Worm (Caenorhabditis elegans) whole organism, L4 larva: Measurements from ENCODE around the gene twk-3.
A peak's percentile ranks its signal among the peaks of the same experiment; 100 is the strongest.

Experiments
- D1046.2 ChIP-seq: fragments of 200-800 bp; sonication (Bioruptor generic); IDR thresholded peaks from 2 replicates; pipeline ENCODE4 v1.3.6; 2022; ENCODE audit warnings: missing genetic modification characterization, missing compliant biosample characterization
- F37D6.2 ChIP-seq: sonication (generic microtip); optimal IDR thresholded peaks from 2 replicates; lab custom pipeline; 2016; ENCODE audit warnings: mild to moderate bottlenecking, missing genetic modification characterization, missing compliant biosample characterization
- ZK546.5 ChIP-seq, 2 experiments: sonication (generic microtip); optimal IDR thresholded peaks; 2 replicates each; lab custom pipeline; 2017; ENCODE audit warnings: missing biosample characterization in 2 of 2, missing genetic modification characterization in 2 of 2
- aly-2 ChIP-seq: sonication (generic microtip); optimal IDR thresholded peaks from 2 replicates; lab custom pipeline; 2018; ENCODE audit warnings: missing biosample characterization, missing genetic modification characterization
- ama-1 ChIP-seq: fragments of 150-350 bp; optimal IDR thresholded peaks from 2 replicates; lab custom pipeline; 2014; ENCODE audit warnings: inconsistent platforms, mixed read lengths
- arid-1 ChIP-seq: fragments of 200-800 bp; sonication (Bioruptor generic); conservative IDR thresholded peaks from 2 replicates; pipeline ENCODE4 v1.3.6; 2022; ENCODE audit warnings: missing genetic modification reagents, missing genetic modification characterization, missing compliant biosample characterization
- ceh-44 ChIP-seq: fragments of 200-800 bp; sonication (Bioruptor generic); IDR thresholded peaks from 2 replicates; pipeline ENCODE4 v1.3.6; 2022; ENCODE audit warnings: missing genetic modification reagents, missing genetic modification characterization, missing compliant biosample characterization
- ceh-82 ChIP-seq: sonication (generic microtip); optimal IDR thresholded peaks from 2 replicates; lab custom pipeline; 2017; ENCODE audit warnings: missing biosample characterization, missing genetic modification characterization
- ces-1 ChIP-seq: fragments of 150-350 bp; sonication (generic microtip); optimal IDR thresholded peaks from 4 replicates; lab custom pipeline; 2014; ENCODE audit warnings: missing biosample characterization, missing genetic modification reagents, missing genetic modification characterization
- cey-2 ChIP-seq: sonication (generic microtip); optimal IDR thresholded peaks from 3 replicates; lab custom pipeline; 2017; ENCODE audit warnings: missing genetic modification characterization, mild to moderate bottlenecking, missing compliant biosample characterization, antibody characterized with exemption, borderline replicate concordance; ENCODE audit not compliant: insufficient read depth
- daf-12 ChIP-seq: fragments of 150-350 bp; optimal IDR thresholded peaks from 2 replicates; lab custom pipeline; 2014; ENCODE audit warnings: missing biosample characterization, missing genetic modification reagents, missing genetic modification characterization
- daf-8 ChIP-seq: fragments of 200-800 bp; sonication (Bioruptor generic); IDR thresholded peaks from 2 replicates; pipeline ENCODE4 v1.3.6; 2022; ENCODE audit warnings: missing genetic modification characterization, missing compliant biosample characterization
- dmd-6 ChIP-seq: fragments of 200-800 bp; sonication (Bioruptor generic); IDR thresholded peaks from 2 replicates; pipeline ENCODE4 v1.3.6; 2022; ENCODE audit warnings: missing genetic modification reagents, missing genetic modification characterization, missing compliant biosample characterization
- dmd-8 ChIP-seq: fragments of 200-800 bp; sonication (Bioruptor generic); IDR thresholded peaks from 2 replicates; pipeline ENCODE4 v1.3.6; 2022; ENCODE audit warnings: missing genetic modification characterization, missing compliant biosample characterization
- duxl-1 ChIP-seq: sonication (generic microtip); optimal IDR thresholded peaks from 2 replicates; lab custom pipeline; 2016; ENCODE audit warnings: mild to moderate bottlenecking, missing genetic modification characterization, moderate library complexity, missing compliant biosample characterization; ENCODE audit not compliant: poor library complexity
- dve-1 ChIP-seq: sonication (generic microtip); optimal IDR thresholded peaks from 2 replicates; lab custom pipeline; 2017; ENCODE audit warnings: antibody characterized with exemption, mild to moderate bottlenecking, missing genetic modification characterization, missing compliant biosample characterization; ENCODE audit not compliant: insufficient read depth
- gei-8 ChIP-seq: fragments of 200-800 bp; sonication (Bioruptor generic); optimal IDR thresholded peaks from 2 replicates; lab custom pipeline; 2018; ENCODE audit warnings: mild to moderate bottlenecking, missing genetic modification characterization, missing compliant biosample characterization
- lir-3 ChIP-seq: sonication (generic microtip); optimal IDR thresholded peaks from 2 replicates; lab custom pipeline; 2016; ENCODE audit warnings: mild to moderate bottlenecking, missing genetic modification characterization, missing compliant biosample characterization
- mes-2 ChIP-seq: sonication (generic microtip); optimal IDR thresholded peaks from 2 replicates; lab custom pipeline; 2016; ENCODE audit warnings: missing genotype, mild to moderate bottlenecking, missing genetic modification characterization, missing compliant biosample characterization; ENCODE audit not compliant: poor library complexity, severe bottlenecking
- mxl-2 ChIP-seq: fragments of 200-800 bp; sonication (Bioruptor generic); conservative IDR thresholded peaks from 2 replicates; pipeline ENCODE4 v1.3.6; 2022; ENCODE audit warnings: missing genetic modification reagents, missing genetic modification characterization, missing compliant biosample characterization
- nhr-102 ChIP-seq: sonication (generic microtip); optimal IDR thresholded peaks from 2 replicates; lab custom pipeline; 2016; ENCODE audit warnings: mild to moderate bottlenecking, missing genetic modification characterization, moderate library complexity, missing compliant biosample characterization
- nhr-111 ChIP-seq: fragments of 200-800 bp; sonication (Bioruptor generic); optimal IDR thresholded peaks from 2 replicates; lab custom pipeline; 2018; ENCODE audit warnings: mild to moderate bottlenecking, missing genetic modification characterization, missing compliant biosample characterization
- nhr-25 ChIP-seq: sonication (generic microtip); optimal IDR thresholded peaks from 2 replicates; lab custom pipeline; 2017; ENCODE audit warnings: missing genetic modification characterization, mild to moderate bottlenecking, missing compliant biosample characterization, antibody characterized with exemption, moderate library complexity, borderline replicate concordance; ENCODE audit not compliant: insufficient read depth
- nhr-42 ChIP-seq: fragments of 200-800 bp; sonication (Bioruptor generic); IDR thresholded peaks from 2 replicates; pipeline ENCODE4 v1.3.6; 2022; ENCODE audit warnings: missing genetic modification characterization, missing compliant biosample characterization
- nhr-48 ChIP-seq: sonication (generic microtip); optimal IDR thresholded peaks from 2 replicates; lab custom pipeline; 2016; ENCODE audit warnings: mild to moderate bottlenecking, missing genetic modification characterization, missing compliant biosample characterization
- pha-4 ChIP-seq, 2 experiments: fragments of 150-350 bp in 1 of 2; fragments of 200-800 bp in 1 of 2; sonication (Bioruptor generic) in 1 of 2; IDR thresholded peaks in 1 of 2; optimal IDR thresholded peaks in 1 of 2; 2 replicates each; pipeline versions ENCODE4 v1.3.6 to Lab custom; 2014 to 2022; ENCODE audit warnings: missing genetic modification characterization in 2 of 2, missing genetic modification reagents in 2 of 2, missing biosample characterization in 1 of 2, missing compliant biosample characterization in 1 of 2
- set-16 ChIP-seq: fragments of 200-800 bp; sonication (Bioruptor generic); IDR thresholded peaks from 2 replicates; pipeline ENCODE4 v1.3.6; 2022; ENCODE audit warnings: missing genetic modification reagents, missing genetic modification characterization, missing compliant biosample characterization
- snpc-4 ChIP-seq: fragments of 150-350 bp; optimal IDR thresholded peaks from 2 replicates; lab custom pipeline; 2014; ENCODE audit warnings: missing biosample characterization, missing genetic modification characterization
- spr-3 ChIP-seq: fragments of 200-800 bp; sonication (Bioruptor generic); optimal IDR thresholded peaks from 2 replicates; lab custom pipeline; 2018; ENCODE audit warnings: mild to moderate bottlenecking, missing genetic modification characterization, missing compliant biosample characterization
- tag-97 ChIP-seq: fragments of 200-800 bp; sonication (Bioruptor generic); IDR thresholded peaks from 2 replicates; pipeline ENCODE4 v1.3.6; 2022; ENCODE audit warnings: missing genetic modification characterization, missing compliant biosample characterization
- tra-1 ChIP-seq: fragments of 200-800 bp; sonication (Bioruptor generic); IDR thresholded peaks from 2 replicates; pipeline ENCODE4 v1.3.6; 2022; ENCODE audit warnings: missing genetic modification reagents, missing genetic modification characterization, missing compliant biosample characterization
- unc-130 ChIP-seq: sonication (generic microtip); optimal IDR thresholded peaks from 2 replicates; lab custom pipeline; 2016; ENCODE audit warnings: missing genetic modification reagents, missing genetic modification characterization, missing compliant biosample characterization
- unc-62 ChIP-seq, 3 experiments: fragments of 150-350 bp in 1 of 3; sonication (generic microtip); optimal IDR thresholded peaks in 2 of 3; peaks in 1 of 3; 1 replicate in 1 of 3; 2 replicates in 2 of 3; lab custom pipeline; 2014 to 2017; ENCODE audit warnings: missing biosample characterization in 3 of 3, missing genetic modification characterization in 3 of 3, missing genetic modification reagents in 3 of 3, missing genotype in 1 of 3
- zfp-2 ChIP-seq: sonication (generic microtip); optimal IDR thresholded peaks from 2 replicates; lab custom pipeline; 2016; ENCODE audit warnings: mild to moderate bottlenecking, missing genetic modification characterization, missing compliant biosample characterization
- zip-11 ChIP-seq: fragments of 200-800 bp; sonication (Bioruptor generic); IDR thresholded peaks from 2 replicates; pipeline ENCODE4 v1.3.6; 2022; ENCODE audit warnings: missing genetic modification characterization, missing compliant biosample characterization
- zip-2 ChIP-seq: fragments of 150-350 bp; optimal IDR thresholded peaks from 2 replicates; lab custom pipeline; 2014; ENCODE audit warnings: missing biosample characterization, missing genetic modification characterization

twk-3 gene

ce11 chrII:8248745-8249144 lies 36.2 kb upstream of the twk-3 start, which contains the start of the genes F35C11.2 and F35C11.4 (continued):
- TF ChIP-seq nhr-42 (GFP tag; lab: Robert Waterston, UW) (no peak), zip-11 (GFP tag; lab: Robert Waterston, UW) (no peak), lir-3 (tag; lab: Kevin White, UChicago) (no peak), mes-2 (tag; lab: Kevin White, UChicago) (no peak), D1046.2 (no peak), pha-4 (GFP tag; IDR thresholded peaks at IDR 0.05; lab: Robert Waterston, UW) (no peak), pha-4 (tag; optimal IDR thresholded peaks at IDR 0.05; lab: Kevin White, UChicago) (peak; percentile 25), gei-8 (no peak), dve-1 (tag; lab: Kevin White, UChicago) (peak; percentile 79), spr-3 (no peak), daf-12 (tag; lab: Kevin White, UChicago) (no peak), nhr-48 (tag; lab: Kevin White, UChicago) (peak; percentile 31), zip-2 (tag; lab: Kevin White, UChicago) (no peak), arid-1 (GFP tag; lab: Robert Waterston, UW) (no peak)
- TF ChIP-seq, all 104 proteins: peak for 12

- TF ChIP-seq tra-1 (no peak), ceh-82 (no peak), nhr-102 (tag; lab: Kevin White, UChicago) (no peak), nhr-25 (tag; lab: Kevin White, UChicago) (no peak), daf-12 (tag; lab: Kevin White, UChicago) (no peak), cey-2 (tag; lab: Kevin White, UChicago) (no peak), ZK546.5 (tag; optimal IDR thresholded peaks at IDR 0.05; lab: Kevin White, UChicago) (no peak), unc-130 (GFP tag; lab: Kevin White, UChicago) (no peak), arid-1 (GFP tag; lab: Robert Waterston, UW) (no peak), ces-1 (GFP tag; lab: Kevin White, UChicago) (no peak), ama-1 (no peak), F37D6.2 (no peak)
These were observed 33.9 kb upstream of the twk-3 start, which contains the start of gene F35C11.3 for ce11 chrII:8246476-8246875. F35C11.3 (plus strand) TSS chrII:8246776.

DNA sequence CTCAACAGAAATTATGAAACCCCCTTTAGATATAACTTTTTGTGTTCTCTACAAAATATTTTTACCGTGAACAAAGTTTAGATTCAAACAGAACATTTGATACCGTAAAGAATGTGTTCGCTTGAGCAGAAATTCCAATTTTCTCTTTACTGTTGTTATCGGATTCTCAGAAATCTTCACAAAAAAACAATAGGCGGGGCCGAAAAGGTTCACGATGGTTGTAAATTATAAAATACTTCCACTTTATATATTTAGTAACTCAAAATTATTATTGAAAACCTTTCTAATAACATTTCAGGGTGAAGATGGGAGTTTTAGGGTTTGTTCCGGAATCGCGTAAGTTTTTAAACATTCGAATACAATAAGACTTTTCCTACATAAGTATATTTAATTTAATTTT lies 25.6 kb upstream of the twk-3 start, which contains the start of gene nlp-5:
Gene nlp-5 (plus strand): TSS at position 301 of the 400 bp plus-strand sequence.
- no peak for TF ChIP-seq nhr-111
- no peak for TF ChIP-seq duxl-1 (tag; lab: Kevin White, UChicago)
- peak in 1 of 2 experiments; percentile 61 for TF ChIP-seq unc-62 (GFP tag; optimal IDR thresholded peaks at IDR 0.05 in 1 of 2; lab: Kevin White, UChicago)
- TF ChIP-seq unc-62 (tag; optimal IDR thresholded peaks at IDR 0.05; lab: Kevin White, UChicago), result no peak
- TF ChIP-seq mxl-2 (GFP tag; lab: Robert Waterston, UW), result no peak
- TF ChIP-seq daf-8 (GFP tag; lab: Robert Waterston, UW), result no peak

- TF ChIP-seq aly-2 (tag; lab: Kevin White, UChicago), result no peak
- no peak for TF ChIP-seq dmd-6 (GFP tag; lab: Robert Waterston, UW)
- no peak for TF ChIP-seq D1046.2
- no peak for TF ChIP-seq tag-97
- no peak for TF ChIP-seq dmd-8 (GFP tag; lab: Robert Waterston, UW)
- TF ChIP-seq set-16 (GFP tag; lab: Robert Waterston, UW), result no peak
- TF ChIP-seq ZK546.5 (tag; optimal IDR thresholded peaks at IDR 0.05; lab: Kevin White, UChicago), result no peak
- TF ChIP-seq F37D6.2, result no peak
- no peak for TF ChIP-seq snpc-4 (tag; lab: Kevin White, UChicago)
- TF ChIP-seq ama-1, result no peak
- no peak for TF ChIP-seq ceh-44 (GFP tag; lab: Robert Waterston, UW)
- TF ChIP-seq zfp-2 (tag; lab: Kevin White, UChicago), result no peak
These were observed 19.9 kb upstream of the twk-3 start, which contains the start of gene M110.7 for ce11 chrII:8232489-8232888. M110.7 (plus strand) TSS chrII:8232789.
